Worm (Caenorhabditis elegans) whole organism, L4 larva: ENCODE results near the gene clec-78.

Experiments
- egl-27 ChIP-seq: sonication (generic microtip); optimal IDR thresholded peaks from 3 replicates; lab custom pipeline; 2017; ENCODE audit warnings: missing biosample characterization, missing genetic modification reagents, missing genetic modification characterization
- lin-15B ChIP-seq: fragments of 150-350 bp; sonication (generic microtip); optimal IDR thresholded peaks from 3 replicates; lab custom pipeline; 2014; ENCODE audit warnings: missing biosample characterization, missing genetic modification characterization
- pqm-1 ChIP-seq: sonication (generic microtip); optimal IDR thresholded peaks from 2 replicates; lab custom pipeline; 2017; ENCODE audit warnings: missing biosample characterization, missing genetic modification characterization
- ztf-11 ChIP-seq: fragments of 150-350 bp; optimal IDR thresholded peaks from 2 replicates; lab custom pipeline; 2014; ENCODE audit warnings: missing biosample characterization, missing genetic modification characterization

DNA sequence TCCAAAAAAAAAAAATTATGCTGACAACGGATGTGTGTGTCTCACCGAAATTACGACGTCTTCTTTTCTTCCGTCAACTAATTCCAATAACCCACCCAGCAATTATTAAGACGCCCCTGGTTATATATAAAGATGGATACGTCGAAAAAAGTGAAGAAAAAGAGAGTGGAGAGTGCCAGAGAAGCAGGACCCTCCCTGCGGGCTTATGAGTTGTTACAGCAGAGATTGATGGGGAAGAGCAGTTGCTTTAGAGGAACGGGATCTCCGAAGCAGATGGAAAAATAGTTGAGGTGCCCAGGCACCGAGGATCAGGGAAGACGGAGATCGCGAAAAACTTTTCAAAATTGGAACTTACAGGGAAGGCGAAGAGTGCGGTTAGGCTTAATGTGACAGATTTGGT is 66.4 kb downstream of the clec-78 start:
- TF ChIP-seq egl-27 (tag; lab: Kevin White, UChicago), result no peak
- no peak for TF ChIP-seq ztf-11
- no peak for TF ChIP-seq lin-15B
- no peak for TF ChIP-seq pqm-1 (tag; lab: Kevin White, UChicago)
